Worm (Caenorhabditis elegans) whole organism, early embryonic: ENCODE data around the gene C55A6.4.

Experiments used
- B0310.2 ChIP-seq: sonication (generic microtip); optimal IDR thresholded peaks from 2 replicates; lab custom pipeline; 2016; ENCODE audit warnings: mild to moderate bottlenecking, missing genetic modification characterization, missing compliant biosample characterization
- F13C5.2 ChIP-seq: sonication (generic microtip); optimal IDR thresholded peaks from 2 replicates; lab custom pipeline; 2017; ENCODE audit warnings: mild to moderate bottlenecking, missing genetic modification characterization, inconsistent platforms, missing compliant biosample characterization
- ama-1 ChIP-seq: fragments of 150-350 bp; optimal IDR thresholded peaks from 2 replicates; lab custom pipeline; 2014
- ceh-36 ChIP-seq: sonication (generic microtip); optimal IDR thresholded peaks from 2 replicates; lab custom pipeline; 2016; ENCODE audit warnings: missing genetic modification characterization, inconsistent platforms, missing compliant biosample characterization
- flt-1 ChIP-seq: fragments of 200-800 bp; sonication (Bioruptor generic); IDR thresholded peaks from 2 replicates; pipeline ENCODE4 v1.3.6; 2022; ENCODE audit warnings: missing genetic modification characterization, missing compliant biosample characterization
- hmbx-1 ChIP-seq: sonication (generic microtip); optimal IDR thresholded peaks from 2 replicates; lab custom pipeline; 2016; ENCODE audit warnings: mild to moderate bottlenecking, missing genetic modification characterization, missing compliant biosample characterization
- hmg-4 ChIP-seq: fragments of 200-800 bp; sonication (Bioruptor generic); optimal IDR thresholded peaks from 2 replicates; lab custom pipeline; 2018; ENCODE audit warnings: mild to moderate bottlenecking, missing genetic modification characterization, missing compliant biosample characterization
- pes-1 ChIP-seq: fragments of 200-800 bp; sonication (Bioruptor generic); IDR thresholded peaks from 2 replicates; pipeline ENCODE4 v1.3.6; 2022; ENCODE audit warnings: missing genetic modification reagents, missing genetic modification characterization, missing compliant biosample characterization
- scrt-1 ChIP-seq: fragments of 200-800 bp; sonication (Bioruptor generic); IDR thresholded peaks from 2 replicates; pipeline ENCODE4 v1.3.6; 2022; ENCODE audit warnings: missing genetic modification characterization, missing compliant biosample characterization
- sea-1 ChIP-seq: fragments of 200-800 bp; sonication (Bioruptor generic); conservative IDR thresholded peaks from 2 replicates; pipeline ENCODE4 v1.3.6; 2022; ENCODE audit warnings: missing genetic modification characterization, missing compliant biosample characterization
- tbx-11 ChIP-seq: fragments of 200-800 bp; sonication (Bioruptor generic); IDR thresholded peaks from 2 replicates; pipeline ENCODE4 v1.3.6; 2022; ENCODE audit warnings: missing genetic modification characterization, missing compliant biosample characterization
- tbx-37 ChIP-seq: fragments of 200-800 bp; sonication (Bioruptor generic); conservative IDR thresholded peaks from 2 replicates; pipeline ENCODE4 v1.3.6; 2022; ENCODE audit warnings: missing genetic modification reagents, missing genetic modification characterization, missing compliant biosample characterization
- tra-4 ChIP-seq: sonication (generic microtip); optimal IDR thresholded peaks from 2 replicates; lab custom pipeline; 2017; ENCODE audit warnings: missing genetic modification characterization, missing compliant biosample characterization

- TF ChIP-seq pes-1 (GFP tag; lab: Robert Waterston, UW) (no peak), hmg-4 (GFP tag; lab: Kevin White, UChicago) (no peak), F13C5.2 (tag; lab: Kevin White, UChicago) (no peak), scrt-1 (GFP tag; lab: Robert Waterston, UW) (no peak), ama-1 (lab: Kevin White, UChicago) (no peak), B0310.2 (tag; lab: Kevin White, UChicago) (no peak), ceh-36 (no peak), flt-1 (GFP tag; lab: Robert Waterston, UW) (no peak), hmbx-1 (no peak), sea-1 (GFP tag; lab: Robert Waterston, UW) (no peak), tra-4 (tag; lab: Kevin White, UChicago) (no peak), tbx-11 (no peak), tbx-37 (GFP tag; lab: Robert Waterston, UW) (no peak)
These were observed 27.3 kb downstream of the C55A6.4 start, which contains the start of gene dhs-19 for ce11 chrV:11490382-11490781.
